Fruit fly (Drosophila melanogaster) Kc167 (cell line): ENCODE measurements around the gene fng.

Experiments
- Myc ChIP-seq: fragments of >200 bp; optimal IDR thresholded peaks from 2 replicates; lab custom pipeline; 2017; ENCODE audit warnings: missing external identifiers
- Sin3A ChIP-seq: fragments of >200 bp; optimal IDR thresholded peaks from 2 replicates; lab custom pipeline; 2018; ENCODE audit warnings: missing external identifiers
- h ChIP-seq: fragments of >200 bp; optimal IDR thresholded peaks from 3 replicates; lab custom pipeline; 2018; ENCODE audit warnings: missing external identifiers
- insv ChIP-seq: fragments of >200 bp; optimal IDR thresholded peaks from 3 replicates; lab custom pipeline; 2018; ENCODE audit warnings: missing external identifiers
- psq ChIP-seq: fragments of >200 bp; optimal IDR thresholded peaks from 2 replicates; lab custom pipeline; 2017; ENCODE audit warnings: missing external identifiers
- ttk ChIP-seq: sonication (Bioruptor generic); optimal IDR thresholded peaks from 2 replicates; lab custom pipeline; 2017; ENCODE audit warnings: missing external identifiers

fng gene

dm6 chr3L:20976967-20977720, 27.8 kb upstream of the fng start:
- TF ChIP-seq insv = no peak
- TF ChIP-seq psq (lab: Kevin White, UChicago) = no peak
- TF ChIP-seq ttk (lab: Kevin White, UChicago) = no peak
- no peak for TF ChIP-seq Sin3A (lab: Kevin White, UChicago)
- TF ChIP-seq Myc (lab: Kevin White, UChicago) = no peak
- no peak for TF ChIP-seq h

DNA sequence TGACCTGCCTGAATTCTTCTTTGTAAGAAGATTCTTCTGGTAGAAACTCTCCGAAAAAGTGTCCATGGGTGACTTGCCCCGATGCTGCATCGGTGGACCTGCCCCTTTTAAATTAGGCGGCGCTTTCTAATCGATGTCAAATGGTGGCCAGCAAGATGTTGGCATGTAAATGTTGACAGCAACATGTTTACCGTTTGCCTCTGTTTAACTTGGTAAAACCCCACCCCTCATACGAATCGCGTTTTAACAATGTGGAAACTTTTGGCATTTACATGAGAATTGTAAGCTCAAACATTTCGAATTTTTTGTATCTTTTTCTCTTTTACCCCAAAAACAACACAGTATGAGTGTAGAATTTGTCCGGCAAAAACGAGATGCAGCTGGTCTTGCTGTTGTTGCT, 27.1 kb upstream of the fng start:
- no peak for TF ChIP-seq Sin3A (lab: Kevin White, UChicago)
- no peak for TF ChIP-seq insv
- TF ChIP-seq Myc (lab: Kevin White, UChicago) = no peak
- TF ChIP-seq ttk (lab: Kevin White, UChicago) = no peak
- TF ChIP-seq psq (lab: Kevin White, UChicago) = no peak
- no peak for TF ChIP-seq h

DNA sequence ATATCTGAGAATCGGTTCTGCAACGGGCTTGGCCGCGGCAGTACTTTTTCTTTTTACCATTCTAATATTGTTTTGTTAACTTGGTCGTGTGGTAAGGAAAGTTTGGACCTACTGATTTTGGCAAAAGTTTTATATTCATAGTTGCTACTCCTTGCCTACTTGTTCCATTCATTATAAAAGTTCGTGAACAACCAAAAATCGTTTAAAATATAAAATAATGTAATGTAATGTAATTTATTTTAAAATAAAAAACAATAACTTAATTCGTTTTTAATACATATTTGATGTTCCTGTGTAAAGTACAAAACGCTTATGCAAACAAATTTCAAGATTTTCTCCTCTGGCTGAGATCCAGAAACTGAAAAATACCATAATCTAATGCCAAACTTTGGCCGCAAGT, 25.3 kb upstream of the fng start, which contains the start of gene CG33286:
Gene CG33286, minus strand, starts transcription at position 101 of the 400 bp plus-strand sequence.
- TF ChIP-seq Sin3A (lab: Kevin White, UChicago) = no peak
- TF ChIP-seq psq (lab: Kevin White, UChicago) = no peak
- TF ChIP-seq insv = no peak
- TF ChIP-seq ttk (lab: Kevin White, UChicago) = no peak
- TF ChIP-seq h = no peak
- no peak for TF ChIP-seq Myc (lab: Kevin White, UChicago)

- TF ChIP-seq Myc (lab: Kevin White, UChicago) (no peak), psq (lab: Kevin White, UChicago) (no peak), h (no peak), ttk (lab: Kevin White, UChicago) (no peak), insv (no peak), Sin3A (lab: Kevin White, UChicago) (no peak)
Observed at dm6 chr3L:20970563-20970962, 21.3 kb upstream of the fng start, which contains the start of gene CG33287. TSS of gene CG33287 (minus strand) at chr3L:20970663.

DNA sequence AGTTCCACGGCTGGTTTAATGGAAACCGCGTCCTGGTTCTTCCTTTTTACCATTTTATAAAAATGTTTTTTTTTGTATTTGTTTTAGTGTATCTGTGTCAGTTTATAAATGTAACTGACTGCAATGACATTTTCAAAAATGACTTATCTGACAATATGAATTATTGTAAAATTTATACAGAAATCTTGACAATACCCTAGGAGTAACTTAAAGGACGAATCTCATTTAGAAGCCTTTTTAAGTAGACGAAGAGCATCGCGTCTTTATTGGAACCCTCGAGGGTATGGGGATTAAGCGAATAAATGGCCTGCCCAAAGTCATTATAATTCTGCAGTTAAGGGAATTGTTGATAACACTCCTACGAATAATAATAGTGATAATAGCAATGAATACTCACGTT, 17.4 kb upstream of the fng start, which contains the start of gene CG12983:
Gene CG12983, minus strand, starts transcription at position 101 of the 400 bp plus-strand sequence.
- TF ChIP-seq insv = no peak
- no peak for TF ChIP-seq psq (lab: Kevin White, UChicago)
- TF ChIP-seq h = no peak
- TF ChIP-seq ttk (lab: Kevin White, UChicago) = no peak
- TF ChIP-seq Sin3A (lab: Kevin White, UChicago) = no peak
- no peak for TF ChIP-seq Myc (lab: Kevin White, UChicago)

DNA sequence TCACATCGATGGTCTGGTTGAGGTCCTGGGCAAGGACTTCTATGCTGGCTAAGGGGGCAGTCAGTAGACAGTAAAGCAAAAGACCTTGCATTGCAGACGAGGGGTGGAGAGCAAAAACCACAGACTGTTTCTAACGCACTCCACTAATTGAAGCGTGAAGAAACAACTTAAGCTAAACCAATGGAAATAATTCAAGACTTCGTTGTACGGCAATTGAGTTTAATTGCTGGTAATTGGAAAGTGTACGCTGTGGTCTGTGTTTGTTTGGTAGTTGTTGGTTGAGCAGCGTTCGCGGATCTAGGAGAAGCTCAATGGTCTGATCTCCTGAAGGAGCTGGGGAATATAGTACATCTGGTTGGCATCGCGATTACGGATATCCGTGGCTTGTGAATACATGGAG, 13.1 kb upstream of the fng start, which contains the start of gene CG10587:
Gene CG10587, minus strand, starts transcription at position 101 of the 400 bp plus-strand sequence.
- no peak for TF ChIP-seq ttk (lab: Kevin White, UChicago)
- TF ChIP-seq insv = no peak
- no peak for TF ChIP-seq Myc (lab: Kevin White, UChicago)
- no peak for TF ChIP-seq Sin3A (lab: Kevin White, UChicago)
- no peak for TF ChIP-seq psq (lab: Kevin White, UChicago)
- TF ChIP-seq h = no peak

- TF ChIP-seq Sin3A (lab: Kevin White, UChicago) = no peak
- TF ChIP-seq h = no peak
- TF ChIP-seq ttk (lab: Kevin White, UChicago) = no peak
- TF ChIP-seq Myc (lab: Kevin White, UChicago) = no peak
- no peak for TF ChIP-seq insv
- no peak for TF ChIP-seq psq (lab: Kevin White, UChicago)
Observed at dm6 chr3L:20961286-20961685, 12.0 kb upstream of the fng start, which contains the start of gene CG11037. TSS of gene CG11037 (minus strand) at chr3L:20961386.

dm6 chr3L:20956650-20957049, 7.3 kb upstream of the fng start, which contains the start of the genes Sems and CG10588:
TSS of gene Sems (minus strand) at chr3L:20956750.
TSS of gene CG10588 (plus strand) at chr3L:20956934.
- TF ChIP-seq insv (no peak), h (no peak), psq (lab: Kevin White, UChicago) (no peak), ttk (lab: Kevin White, UChicago) (no peak), Sin3A (lab: Kevin White, UChicago) (no peak), Myc (lab: Kevin White, UChicago) (no peak)

DNA sequence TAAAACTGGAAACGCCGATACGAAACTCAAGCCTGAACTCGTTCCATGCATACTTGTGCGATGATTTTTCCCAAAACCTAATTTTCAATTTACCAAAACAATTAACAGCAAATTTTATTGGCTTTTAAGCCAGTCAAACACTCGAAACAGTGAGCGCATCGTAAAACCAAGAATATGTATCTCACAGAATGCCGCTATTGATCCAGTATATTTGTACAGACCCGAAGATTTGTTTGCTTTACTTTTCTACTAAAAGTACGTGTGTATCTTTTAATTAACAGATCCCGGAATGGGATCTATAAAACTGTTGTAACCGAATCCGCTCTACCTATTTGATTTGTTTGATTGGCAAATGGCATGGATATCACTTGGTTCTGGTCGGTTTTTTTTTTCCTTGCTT, 4.8 kb upstream of the fng start:
- TF ChIP-seq Sin3A (lab: Kevin White, UChicago) = no peak
- TF ChIP-seq ttk (lab: Kevin White, UChicago) = no peak
- TF ChIP-seq psq (lab: Kevin White, UChicago) = no peak
- TF ChIP-seq Myc (lab: Kevin White, UChicago) = no peak
- no peak for TF ChIP-seq h
- no peak for TF ChIP-seq insv

dm6 chr3L:20952622-20953618, 3.6 kb upstream of the fng start:
- TF ChIP-seq psq (lab: Kevin White, UChicago) (no peak), ttk (lab: Kevin White, UChicago) (no peak), h (no peak)

- no peak for TF ChIP-seq insv
- no peak for TF ChIP-seq psq (lab: Kevin White, UChicago)
- TF ChIP-seq Sin3A (lab: Kevin White, UChicago) = no peak
- TF ChIP-seq h = no peak
- TF ChIP-seq Myc (lab: Kevin White, UChicago) = no peak
- no peak for TF ChIP-seq ttk (lab: Kevin White, UChicago)
Observed at dm6 chr3L:20952121-20952487, 2.8 kb upstream of the fng start.
